Fruit fly (Drosophila melanogaster) whole organism, embryonic: ENCODE data around the gene Dmtn.

ENCODE experiments used
- Aef1 ChIP-seq: fragments of 200-800 bp; sonication (Bioruptor generic); IDR thresholded peaks from 3 replicates; pipeline ENCODE4 v1.3.6; 2022; ENCODE audit warnings: missing biosample characterization, missing genetic modification characterization
- BtbVII ChIP-seq: fragments of 200-800 bp; sonication (Bioruptor generic); optimal IDR thresholded peaks from 3 replicates; lab custom pipeline; 2017; ENCODE audit warnings: missing biosample characterization, mild to moderate bottlenecking, missing genetic modification characterization
- CG10209 ChIP-seq: fragments of 200-800 bp; sonication (Bioruptor generic); optimal IDR thresholded peaks from 3 replicates; lab custom pipeline; 2017; ENCODE audit warnings: missing biosample characterization, mild to moderate bottlenecking, missing genetic modification characterization, missing genetic modification reagents
- CG10274 ChIP-seq: fragments of 200-800 bp; sonication (Bioruptor generic); optimal IDR thresholded peaks from 3 replicates; lab custom pipeline; 2017; ENCODE audit warnings: missing biosample characterization, mild to moderate bottlenecking, missing genetic modification characterization
- CG11456 ChIP-seq: fragments of 200-800 bp; sonication (Bioruptor generic); IDR thresholded peaks from 3 replicates; pipeline ENCODE4 v1.3.6; 2022; ENCODE audit warnings: missing biosample characterization, missing genetic modification characterization
- CG1529 ChIP-seq: fragments of 200-800 bp; sonication (Bioruptor generic); optimal IDR thresholded peaks from 3 replicates; lab custom pipeline; 2018; ENCODE audit warnings: missing biosample characterization, missing genetic modification characterization
- CG15514 ChIP-seq: fragments of 200-800 bp; sonication (Bioruptor generic); optimal IDR thresholded peaks from 3 replicates; lab custom pipeline; 2017; ENCODE audit warnings: missing biosample characterization, missing genetic modification characterization, mild to moderate bottlenecking, moderate library complexity, missing genetic modification reagents
- CG15696 ChIP-seq: fragments of 200-800 bp; sonication (Bioruptor generic); optimal IDR thresholded peaks from 2 replicates; lab custom pipeline; 2019; ENCODE audit warnings: missing biosample characterization, mild to moderate bottlenecking, missing genetic modification characterization, moderate library complexity
- CG16779 ChIP-seq: fragments of 200-800 bp; sonication (Bioruptor generic); IDR thresholded peaks from 2 replicates; pipeline ENCODE4 v1.3.6; 2022; ENCODE audit warnings: missing biosample characterization, missing genetic modification characterization
- CG16863 ChIP-seq: fragments of 200-800 bp; sonication (Bioruptor generic); optimal IDR thresholded peaks from 3 replicates; lab custom pipeline; 2016; ENCODE audit warnings: missing biosample characterization, missing genetic modification characterization
- CG18262 ChIP-seq: fragments of 200-800 bp; optimal IDR thresholded peaks from 3 replicates; lab custom pipeline; 2019; ENCODE audit warnings: missing biosample characterization, mild to moderate bottlenecking, missing genetic modification characterization, moderate library complexity
- CG32532 ChIP-seq: fragments of 200-800 bp; sonication (Bioruptor generic); IDR thresholded peaks from 2 replicates; pipeline ENCODE4 v1.3.6; 2022; ENCODE audit warnings: missing biosample characterization, missing genetic modification characterization
- CG4282 ChIP-seq: fragments of 200-800 bp; sonication (Bioruptor generic); optimal IDR thresholded peaks from 2 replicates; lab custom pipeline; 2016; ENCODE audit warnings: missing biosample characterization, missing genetic modification characterization
- CG4707 ChIP-seq: fragments of 200-800 bp; sonication (Bioruptor generic); optimal IDR thresholded peaks from 2 replicates; lab custom pipeline; 2018; ENCODE audit warnings: missing biosample characterization, mild to moderate bottlenecking, missing genetic modification characterization, moderate library complexity
- CG5245 ChIP-seq: fragments of 200-800 bp; sonication (Bioruptor generic); optimal IDR thresholded peaks from 3 replicates; lab custom pipeline; 2016; ENCODE audit warnings: missing biosample characterization, missing genetic modification characterization
- CG7372 ChIP-seq: fragments of 200-800 bp; sonication (Bioruptor generic); IDR thresholded peaks from 2 replicates; pipeline ENCODE4 v1.3.6; 2022; ENCODE audit warnings: missing biosample characterization, missing genetic modification characterization
- CG7556 ChIP-seq: fragments of 200-800 bp; sonication (Bioruptor generic); optimal IDR thresholded peaks from 2 replicates; lab custom pipeline; 2017; ENCODE audit warnings: missing biosample characterization, mild to moderate bottlenecking, missing genetic modification characterization
- CG8765 ChIP-seq: fragments of 200-800 bp; sonication (Bioruptor generic); IDR thresholded peaks from 2 replicates; pipeline ENCODE4 v1.3.6; 2022; ENCODE audit warnings: missing biosample characterization, missing genetic modification characterization
- CkIIα-i1 ChIP-seq: fragments of 200-800 bp; sonication (Bioruptor generic); IDR thresholded peaks from 2 replicates; pipeline ENCODE4 v1.3.6; 2022; ENCODE audit warnings: missing biosample characterization, missing genetic modification characterization
- D ChIP-seq, 2 experiments: fragments of 200-800 bp in 1 of 2; fragments of >200 bp in 1 of 2; sonication (Bioruptor generic) in 1 of 2; optimal IDR thresholded peaks; 2 replicates in 1 of 2; 3 replicates in 1 of 2; lab custom pipeline; 2017; ENCODE audit warnings: mild to moderate bottlenecking in 1 of 2, missing biosample characterization in 1 of 2, missing genetic modification characterization in 1 of 2, missing genetic modification reagents in 1 of 2
- Dbx ChIP-seq: fragments of 200-800 bp; sonication (Bioruptor generic); IDR thresholded peaks from 3 replicates; pipeline ENCODE4 v1.3.6; 2022; ENCODE audit warnings: missing biosample characterization, missing genetic modification characterization
- Eip74EF ChIP-seq, 2 experiments: fragments of 200-800 bp in 1 of 2; fragments of >200 bp in 1 of 2; sonication (Bioruptor generic) in 1 of 2; optimal IDR thresholded peaks; 2 replicates each; lab custom pipeline; 2017 to 2019; ENCODE audit warnings: missing biosample characterization in 2 of 2, missing genetic modification characterization in 2 of 2, mild to moderate bottlenecking in 1 of 2, moderate library complexity in 1 of 2
- HLH3B ChIP-seq: fragments of 200-800 bp; sonication (Bioruptor generic); IDR thresholded peaks from 2 replicates; pipeline ENCODE4 v1.3.6; 2022; ENCODE audit warnings: missing biosample characterization, missing genetic modification characterization
- HmgD ChIP-seq: fragments of 200-800 bp; sonication (Bioruptor generic); optimal IDR thresholded peaks from 3 replicates; lab custom pipeline; 2016; ENCODE audit warnings: missing biosample characterization, missing genetic modification characterization
- HmgZ ChIP-seq: fragments of 200-800 bp; sonication (Bioruptor generic); optimal IDR thresholded peaks from 2 replicates; lab custom pipeline; 2018; ENCODE audit warnings: missing biosample characterization, mild to moderate bottlenecking, missing genetic modification characterization
- Hr3 ChIP-seq: fragments of 200-800 bp; sonication (Bioruptor generic); optimal IDR thresholded peaks from 3 replicates; lab custom pipeline; 2016; ENCODE audit warnings: missing biosample characterization, missing genetic modification characterization
- Jarid2 ChIP-seq: fragments of 200-800 bp; sonication (Bioruptor generic); optimal IDR thresholded peaks from 3 replicates; lab custom pipeline; 2017; ENCODE audit warnings: mild to moderate bottlenecking, missing biosample characterization, missing genetic modification reagents, missing genetic modification characterization
- Mrtf ChIP-seq: fragments of 200-800 bp; sonication (Bioruptor generic); IDR thresholded peaks from 3 replicates; pipeline ENCODE4 v1.3.6; 2022; ENCODE audit warnings: missing biosample characterization, missing genetic modification characterization
- NC2β ChIP-seq: fragments of 200-800 bp; sonication (Bioruptor generic); optimal IDR thresholded peaks from 2 replicates; lab custom pipeline; 2016; ENCODE audit warnings: missing biosample characterization, missing genetic modification characterization
- Neu2 ChIP-seq: fragments of 200-800 bp; sonication (Bioruptor generic); optimal IDR thresholded peaks from 3 replicates; lab custom pipeline; 2016; ENCODE audit warnings: missing biosample characterization, missing genetic modification characterization, borderline replicate concordance
- Nf-YB ChIP-seq: fragments of 200-800 bp; sonication (Bioruptor generic); optimal IDR thresholded peaks from 3 replicates; lab custom pipeline; 2019; ENCODE audit warnings: missing biosample characterization, mild to moderate bottlenecking, missing genetic modification characterization, moderate library complexity
- Side ChIP-seq: fragments of 200-800 bp; sonication (Bioruptor generic); optimal IDR thresholded peaks from 2 replicates; lab custom pipeline; 2016; ENCODE audit warnings: missing biosample characterization, missing genetic modification characterization
- Trl ChIP-seq, 3 experiments: fragments of >200 bp in 2 of 3; fragments of 200-800 bp in 1 of 3; sonication (Bioruptor generic) in 1 of 3; optimal IDR thresholded peaks; 2 replicates in 1 of 3; 3 replicates in 2 of 3; lab custom pipeline; 2016 to 2017; ENCODE audit warnings: missing biosample characterization in 1 of 3, missing genetic modification characterization in 1 of 3
- Xrp1 ChIP-seq: fragments of 200-800 bp; sonication (Bioruptor generic); IDR thresholded peaks from 2 replicates; pipeline ENCODE4 v1.3.6; 2022; ENCODE audit warnings: missing biosample characterization, missing genetic modification characterization
- bab2 ChIP-seq: fragments of 200-800 bp; sonication (Bioruptor generic); optimal IDR thresholded peaks from 2 replicates; lab custom pipeline; 2016; ENCODE audit warnings: missing biosample characterization, missing genetic modification characterization
- ems ChIP-seq: fragments of 200-800 bp; sonication (Bioruptor generic); optimal IDR thresholded peaks from 3 replicates; lab custom pipeline; 2016; ENCODE audit warnings: missing biosample characterization, missing genetic modification characterization
- en ChIP-seq: fragments of 200-800 bp; sonication (Bioruptor generic); optimal IDR thresholded peaks from 2 replicates; lab custom pipeline; 2016; ENCODE audit warnings: missing biosample characterization, missing genetic modification characterization
- fru ChIP-seq: fragments of >200 bp; optimal IDR thresholded peaks from 2 replicates; lab custom pipeline; 2017
- ken ChIP-seq: fragments of 200-800 bp; sonication (Bioruptor generic); IDR thresholded peaks from 3 replicates; pipeline ENCODE4 v1.3.6; 2022; ENCODE audit warnings: missing biosample characterization, missing genetic modification characterization
- phol ChIP-seq: fragments of 200-800 bp; sonication (Bioruptor generic); optimal IDR thresholded peaks from 3 replicates; lab custom pipeline; 2018; ENCODE audit warnings: missing biosample characterization, mild to moderate bottlenecking, missing genetic modification characterization, moderate library complexity
- pros ChIP-seq: fragments of 200-800 bp; sonication (Bioruptor generic); optimal IDR thresholded peaks from 3 replicates; lab custom pipeline; 2019; ENCODE audit warnings: missing biosample characterization, mild to moderate bottlenecking, missing genetic modification characterization, moderate library complexity
- sima ChIP-seq: fragments of 200-800 bp; sonication (Bioruptor generic); optimal IDR thresholded peaks from 2 replicates; lab custom pipeline; 2016; ENCODE audit warnings: missing biosample characterization, missing genetic modification characterization
- slbo ChIP-seq: fragments of 200-800 bp; sonication (Bioruptor generic); IDR thresholded peaks from 2 replicates; pipeline ENCODE4 v1.3.6; 2022; ENCODE audit warnings: missing biosample characterization, missing genetic modification characterization
- ssp ChIP-seq: fragments of 200-800 bp; sonication (Bioruptor generic); IDR thresholded peaks from 2 replicates; pipeline ENCODE4 v1.3.6; 2022; ENCODE audit warnings: missing biosample characterization, missing genetic modification characterization
- tap ChIP-seq: fragments of 200-800 bp; optimal IDR thresholded peaks from 3 replicates; lab custom pipeline; 2019; ENCODE audit warnings: missing biosample characterization, mild to moderate bottlenecking, missing genetic modification characterization, moderate library complexity
- tna ChIP-seq: fragments of 200-800 bp; sonication (Bioruptor generic); IDR thresholded peaks from 2 replicates; pipeline ENCODE4 v1.3.6; 2022; ENCODE audit warnings: missing biosample characterization, missing genetic modification characterization; ENCODE audit not compliant: partially characterized antibody
- ttk ChIP-seq: fragments of 200-800 bp; sonication (Bioruptor generic); IDR thresholded peaks from 2 replicates; pipeline ENCODE4 v2.1.2; 2022; ENCODE audit warnings: missing biosample characterization, missing genetic modification characterization
- zen2 ChIP-seq: fragments of 200-800 bp; sonication (Bioruptor generic); IDR thresholded peaks from 3 replicates; pipeline ENCODE4 v1.3.6; 2022; ENCODE audit warnings: missing biosample characterization, missing genetic modification characterization; ENCODE audit not compliant: partially characterized antibody

The Dmtn gene

DNA sequence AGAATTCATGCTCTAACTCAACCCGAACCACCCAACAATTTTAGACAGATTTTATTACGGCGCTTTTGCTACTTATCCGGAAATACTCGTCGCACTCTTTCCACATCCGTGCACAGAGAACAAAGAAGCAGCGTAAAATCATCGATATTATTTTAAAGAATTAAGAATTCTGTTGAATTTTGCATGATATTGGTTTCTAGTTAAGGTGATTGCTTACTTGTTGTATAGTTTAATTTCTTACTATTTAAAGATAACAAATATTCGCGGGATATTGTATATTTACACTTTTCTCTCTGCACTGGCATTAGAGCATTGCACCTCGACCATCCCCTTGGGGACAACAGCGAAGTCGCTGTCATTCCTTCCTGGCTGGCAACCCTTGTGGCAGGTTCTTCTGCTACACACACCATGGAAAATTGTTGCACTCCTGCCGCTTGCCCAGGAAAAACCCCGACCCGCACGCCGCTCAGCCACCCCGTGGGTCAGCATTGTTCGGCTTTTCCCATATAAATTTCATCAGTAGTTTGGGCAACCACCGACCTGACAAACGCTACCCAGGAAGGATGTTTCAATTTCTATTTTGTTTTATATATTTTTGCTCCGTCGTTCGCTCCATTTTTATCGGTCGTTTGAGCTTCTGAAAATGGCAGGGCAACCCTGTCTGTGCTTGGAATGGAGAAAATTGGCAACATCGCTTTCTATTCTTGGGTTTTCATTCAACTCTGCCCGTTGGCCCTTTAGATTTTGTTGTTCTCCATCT lies 22.1 kb upstream of the Dmtn start (continued):
- peak; percentile 84 for TF ChIP-seq CG7556
- TF ChIP-seq Aef1 (GFP tag; lab: Robert Waterston, UW) = 0 out of 3 replicates have a peak, but pooled peaks have one; percentile 33
- TF ChIP-seq Jarid2 (GFP tag; lab: Kevin White, UChicago) = no peak
- no peak for TF ChIP-seq sima (GFP tag; lab: Kevin White, UChicago)
- peak; percentile 57 for TF ChIP-seq bab2 (GFP tag; lab: Kevin White, UChicago)
- TF ChIP-seq CG10274 = no peak
- peak; percentile 64 for TF ChIP-seq CG10209 (GFP tag; lab: Kevin White, UChicago)
- TF ChIP-seq Neu2 = no peak
- peak; percentile 75 for TF ChIP-seq tap (tag; lab: Kevin White, UChicago)
- no peak for TF ChIP-seq HmgD
- TF ChIP-seq Mrtf (GFP tag; lab: Robert Waterston, UW) = no peak
- TF ChIP-seq phol (tag; lab: Kevin White, UChicago) = peak; percentile 61
- no peak for TF ChIP-seq CkIIα-i1
- peak; percentile 50 for TF ChIP-seq CG16863
- peak; percentile 46 for TF ChIP-seq BtbVII
- peak; percentile 12 for TF ChIP-seq CG15514 (GFP tag; lab: Kevin White, UChicago)
- TF ChIP-seq CG32532 (GFP tag; lab: Robert Waterston, UW) = peak; percentile 42; the same call in 1 of the 2 replicates
- no peak for TF ChIP-seq CG5245 (GFP tag; lab: Kevin White, UChicago)
- peak; percentile 23 for TF ChIP-seq Hr3 (GFP tag; lab: Kevin White, UChicago)
- TF ChIP-seq CG4282 (GFP tag; lab: Kevin White, UChicago) = no peak
- no peak for TF ChIP-seq en (GFP tag; lab: Kevin White, UChicago)
- TF ChIP-seq D (optimal IDR thresholded peaks at IDR 0.05; lab: Kevin White, UChicago) = no peak
- TF ChIP-seq D (GFP tag; optimal IDR thresholded peaks at IDR 0.05; lab: Kevin White, UChicago) = peak; percentile 73
- TF ChIP-seq pros (GFP tag; lab: Kevin White, UChicago) = peak; percentile 92
- no peak for TF ChIP-seq CG8765
- TF ChIP-seq ttk (GFP tag; lab: Robert Waterston, UW) = peak; percentile 59; the same call in 1 of the 2 replicates
- peak; percentile 47 for TF ChIP-seq NC2β (GFP tag; lab: Kevin White, UChicago)
- TF ChIP-seq HmgZ = peak; percentile 21
- TF ChIP-seq Trl (optimal IDR thresholded peaks at IDR 0.05; lab: Kevin White, UChicago) = no peak
- peak; percentile 40 for TF ChIP-seq Trl (GFP tag; optimal IDR thresholded peaks at IDR 0.05; lab: Kevin White, UChicago)
- TF ChIP-seq ssp (GFP tag; lab: Robert Waterston, UW) = peak; percentile 43; the same call in 1 of the 2 replicates
- TF ChIP-seq CG1529 = peak; percentile 58
- TF ChIP-seq fru = no peak
- no peak for TF ChIP-seq tna
- TF ChIP-seq Dbx (GFP tag; lab: Robert Waterston, UW) = no peak
- peak; percentile 6 for TF ChIP-seq CG15696 (tag; lab: Kevin White, UChicago)
- peak; percentile 54 for TF ChIP-seq Nf-YB
- peak in 1 of 2 experiments; percentile 64 for TF ChIP-seq Eip74EF (GFP tag; optimal IDR thresholded peaks at IDR 0.05; lab: Kevin White, UChicago)
- peak; percentile 77 for TF ChIP-seq Xrp1
- TF ChIP-seq HLH3B (GFP tag; lab: Robert Waterston, UW) = peak; percentile 60
- peak; percentile 81 for TF ChIP-seq CG18262 (tag; lab: Kevin White, UChicago)
- TF ChIP-seq ken = no peak
- peak; percentile 36 for TF ChIP-seq Side (GFP tag; lab: Kevin White, UChicago)
- TF ChIP-seq ems (GFP tag; lab: Kevin White, UChicago) = peak; percentile 34
- TF ChIP-seq CG4707 (GFP tag; lab: Kevin White, UChicago) = peak; percentile 40
- no peak for TF ChIP-seq zen2 (GFP tag; lab: Robert Waterston, UW)
- TF ChIP-seq CG16779 = 0 out of 2 replicates have a peak, but pooled peaks have one; percentile 47
- peak; percentile 39 for TF ChIP-seq CG7372 (GFP tag; lab: Robert Waterston, UW)
- TF ChIP-seq CG11456 (GFP tag; lab: Robert Waterston, UW) = no peak
- peak; percentile 59 for TF ChIP-seq slbo
